Fruit fly (Drosophila melanogaster) whole organism, embryonic: Measurements from ENCODE around the gene CG7551.

Experiments used
- Aef1 ChIP-seq: fragments of 200-800 bp; sonication (Bioruptor generic); IDR thresholded peaks from 3 replicates; pipeline ENCODE4 v1.3.6; 2022; ENCODE audit warnings: missing biosample characterization, missing genetic modification characterization
- Antp ChIP-seq: fragments of 200-800 bp; sonication (Bioruptor generic); optimal IDR thresholded peaks from 3 replicates; lab custom pipeline; 2016; ENCODE audit warnings: missing biosample characterization, missing genetic modification characterization
- BEAF-32 ChIP-seq: fragments of 200-800 bp; sonication (Bioruptor generic); optimal IDR thresholded peaks from 3 replicates; lab custom pipeline; 2017; ENCODE audit warnings: missing biosample characterization, missing genetic modification characterization, mild to moderate bottlenecking, moderate library complexity, missing genetic modification reagents
- Bteb2 ChIP-seq: fragments of 200-800 bp; sonication (Bioruptor generic); optimal IDR thresholded peaks from 2 replicates; lab custom pipeline; 2016; ENCODE audit warnings: missing biosample characterization, missing genetic modification characterization
- CG12071 ChIP-seq: fragments of 200-800 bp; sonication (Bioruptor generic); optimal IDR thresholded peaks from 3 replicates; lab custom pipeline; 2018; ENCODE audit warnings: missing biosample characterization, mild to moderate bottlenecking, missing genetic modification characterization
- CG12299 ChIP-seq: fragments of 200-800 bp; sonication (Bioruptor generic); optimal IDR thresholded peaks from 2 replicates; lab custom pipeline; 2018; ENCODE audit warnings: missing biosample characterization, mild to moderate bottlenecking, missing genetic modification characterization
- CG13624 ChIP-seq: fragments of 200-800 bp; sonication (Bioruptor generic); optimal IDR thresholded peaks from 2 replicates; lab custom pipeline; 2016; ENCODE audit warnings: missing biosample characterization, missing genetic modification characterization
- CG15073 ChIP-seq: fragments of 200-800 bp; sonication (Bioruptor generic); optimal IDR thresholded peaks from 2 replicates; lab custom pipeline; 2016; ENCODE audit warnings: missing biosample characterization, missing genetic modification characterization
- CG16813 ChIP-seq: fragments of 200-800 bp; sonication (Bioruptor generic); IDR thresholded peaks from 3 replicates; pipeline ENCODE4 v1.3.6; 2022; ENCODE audit warnings: missing biosample characterization, missing genetic modification characterization; ENCODE audit not compliant: partially characterized antibody
- CG17359 ChIP-seq: fragments of 200-800 bp; sonication (Bioruptor generic); optimal IDR thresholded peaks from 3 replicates; lab custom pipeline; 2018; ENCODE audit warnings: missing biosample characterization, mild to moderate bottlenecking, missing genetic modification characterization, moderate library complexity
- CG17361 ChIP-seq: fragments of 200-800 bp; sonication (Bioruptor generic); IDR thresholded peaks from 3 replicates; pipeline ENCODE4 v1.3.6; 2022; ENCODE audit warnings: missing biosample characterization, missing genetic modification characterization
- CG17802 ChIP-seq: fragments of 200-800 bp; sonication (Bioruptor generic); optimal IDR thresholded peaks from 2 replicates; lab custom pipeline; 2018; ENCODE audit warnings: missing biosample characterization, mild to moderate bottlenecking, missing genetic modification characterization, moderate library complexity
- CG18764 ChIP-seq: fragments of 200-800 bp; sonication (Bioruptor generic); optimal IDR thresholded peaks from 3 replicates; lab custom pipeline; 2016; ENCODE audit warnings: missing biosample characterization, missing genetic modification characterization
- CG31388 ChIP-seq: fragments of 200-800 bp; sonication (Bioruptor generic); optimal IDR thresholded peaks from 2 replicates; lab custom pipeline; 2016; ENCODE audit warnings: missing biosample characterization, missing genetic modification characterization
- CG32772 ChIP-seq: fragments of 200-800 bp; sonication (Bioruptor generic); IDR thresholded peaks from 2 replicates; pipeline ENCODE4 v1.3.6; 2022; ENCODE audit warnings: missing biosample characterization, missing genetic modification characterization
- CG33557 ChIP-seq: fragments of 200-800 bp; sonication (Bioruptor generic); optimal IDR thresholded peaks from 2 replicates; lab custom pipeline; 2019; ENCODE audit warnings: missing biosample characterization, mild to moderate bottlenecking, missing genetic modification characterization, moderate library complexity
- CG4328 ChIP-seq: fragments of 200-800 bp; sonication (Bioruptor generic); optimal IDR thresholded peaks from 3 replicates; lab custom pipeline; 2017; ENCODE audit warnings: missing biosample characterization, missing genetic modification reagents, missing genetic modification characterization
- CG4617 ChIP-seq: fragments of 200-800 bp; sonication (Bioruptor generic); optimal IDR thresholded peaks from 3 replicates; lab custom pipeline; 2016; ENCODE audit warnings: missing biosample characterization, missing genetic modification characterization, borderline replicate concordance
- CG4854 ChIP-seq: fragments of 200-800 bp; sonication (Bioruptor generic); optimal IDR thresholded peaks from 2 replicates; lab custom pipeline; 2016; ENCODE audit warnings: missing biosample characterization, missing genetic modification characterization, inconsistent platforms
- CG6683 ChIP-seq: fragments of 200-800 bp; sonication (Bioruptor generic); optimal IDR thresholded peaks from 2 replicates; lab custom pipeline; 2017; ENCODE audit warnings: missing biosample characterization, mild to moderate bottlenecking, missing genetic modification characterization, missing genetic modification reagents
- CG8924 ChIP-seq: fragments of 200-800 bp; optimal IDR thresholded peaks from 3 replicates; lab custom pipeline; 2019; ENCODE audit warnings: missing biosample characterization, mild to moderate bottlenecking, missing genetic modification characterization, moderate library complexity
- CkIIα-i1 ChIP-seq: fragments of 200-800 bp; sonication (Bioruptor generic); IDR thresholded peaks from 2 replicates; pipeline ENCODE4 v1.3.6; 2022; ENCODE audit warnings: missing biosample characterization, missing genetic modification characterization
- Deaf1 ChIP-seq: fragments of 200-800 bp; optimal IDR thresholded peaks from 3 replicates; lab custom pipeline; 2019; ENCODE audit warnings: missing biosample characterization, mild to moderate bottlenecking, missing genetic modification characterization, moderate library complexity
- Dll ChIP-seq: fragments of 200-800 bp; sonication (Bioruptor generic); IDR thresholded peaks from 4 replicates; pipeline ENCODE4 v1.3.6; 2022; ENCODE audit warnings: missing biosample characterization, missing genetic modification characterization; ENCODE audit not compliant: partially characterized antibody
- Doc2 ChIP-seq: fragments of 200-800 bp; sonication (Bioruptor generic); IDR thresholded peaks from 2 replicates; pipeline ENCODE4 v1.3.6; 2022; ENCODE audit warnings: missing biosample characterization, missing genetic modification characterization
- Elba2 ChIP-seq: fragments of 200-800 bp; sonication (Bioruptor generic); optimal IDR thresholded peaks from 3 replicates; lab custom pipeline; 2016; ENCODE audit warnings: missing biosample characterization, missing genetic modification characterization
- Fer2 ChIP-seq: fragments of 200-800 bp; sonication (Bioruptor generic); optimal IDR thresholded peaks from 2 replicates; lab custom pipeline; 2018; ENCODE audit warnings: missing biosample characterization, mild to moderate bottlenecking, missing genetic modification characterization, moderate library complexity
- Gug ChIP-seq: fragments of 200-800 bp; sonication (Bioruptor generic); IDR thresholded peaks from 4 replicates; pipeline ENCODE4 v1.3.6; 2022; ENCODE audit warnings: missing biosample characterization, missing genetic modification characterization
- HHEX ChIP-seq: fragments of 200-800 bp; sonication (Bioruptor generic); optimal IDR thresholded peaks from 3 replicates; lab custom pipeline; 2017; ENCODE audit warnings: missing biosample characterization, mild to moderate bottlenecking, missing genetic modification characterization, missing genetic modification reagents
- Hey ChIP-seq: fragments of 200-800 bp; sonication (Bioruptor generic); optimal IDR thresholded peaks from 3 replicates; lab custom pipeline; 2018; ENCODE audit warnings: missing biosample characterization, mild to moderate bottlenecking, missing genetic modification characterization
- MESR4 ChIP-seq: fragments of 200-800 bp; sonication (Bioruptor generic); optimal IDR thresholded peaks from 2 replicates; lab custom pipeline; 2018; ENCODE audit warnings: missing biosample characterization, mild to moderate bottlenecking, missing genetic modification characterization, moderate library complexity
- Mrtf ChIP-seq: fragments of 200-800 bp; sonication (Bioruptor generic); IDR thresholded peaks from 3 replicates; pipeline ENCODE4 v1.3.6; 2022; ENCODE audit warnings: missing biosample characterization, missing genetic modification characterization
- NFAT ChIP-seq: fragments of 200-800 bp; sonication (Bioruptor generic); IDR thresholded peaks from 2 replicates; pipeline ENCODE4 v1.3.6; 2022; ENCODE audit warnings: missing biosample characterization, missing genetic modification characterization
- Nf-YA ChIP-seq: fragments of 200-800 bp; sonication (Bioruptor generic); IDR thresholded peaks from 2 replicates; pipeline ENCODE4 v1.3.6; 2022; ENCODE audit warnings: missing biosample characterization, missing genetic modification characterization
- Six4 ChIP-seq: fragments of 200-800 bp; sonication (Bioruptor generic); optimal IDR thresholded peaks from 2 replicates; lab custom pipeline; 2016; ENCODE audit warnings: missing biosample characterization, missing genetic modification characterization
- Ssrp ChIP-seq: fragments of 200-800 bp; sonication (Bioruptor generic); optimal IDR thresholded peaks from 2 replicates; lab custom pipeline; 2018; ENCODE audit warnings: missing biosample characterization, mild to moderate bottlenecking, missing genetic modification characterization, moderate library complexity
- bcd ChIP-seq: fragments of 200-800 bp; sonication (Bioruptor generic); optimal IDR thresholded peaks from 2 replicates; lab custom pipeline; 2017; ENCODE audit warnings: missing biosample characterization, mild to moderate bottlenecking, missing genetic modification characterization
- corto ChIP-seq: fragments of 200-800 bp; sonication (Bioruptor generic); optimal IDR thresholded peaks from 2 replicates; lab custom pipeline; 2016; ENCODE audit warnings: missing biosample characterization, mild to moderate bottlenecking, missing genetic modification characterization, moderate library complexity
- cwo ChIP-seq: fragments of 200-800 bp; sonication (Bioruptor generic); optimal IDR thresholded peaks from 3 replicates; lab custom pipeline; 2017; ENCODE audit warnings: missing biosample characterization, missing genetic modification characterization, mild to moderate bottlenecking, moderate library complexity, missing genetic modification reagents
- danr ChIP-seq: fragments of 200-800 bp; sonication (Bioruptor generic); IDR thresholded peaks from 2 replicates; pipeline ENCODE4 v1.3.6; 2022; ENCODE audit warnings: missing biosample characterization, missing genetic modification characterization
- eve ChIP-seq, 2 experiments: fragments of >200 bp; optimal IDR thresholded peaks; 2 replicates each; lab custom pipeline; 2017; ENCODE audit warnings: missing biosample characterization in 2 of 2, missing genetic modification characterization in 2 of 2
- fd64A ChIP-seq: fragments of 200-800 bp; sonication (Bioruptor generic); optimal IDR thresholded peaks from 3 replicates; lab custom pipeline; 2018; ENCODE audit warnings: missing biosample characterization, mild to moderate bottlenecking, missing genetic modification characterization
- inv ChIP-seq: fragments of 200-800 bp; sonication (Bioruptor generic); IDR thresholded peaks from 2 replicates; pipeline ENCODE4 v1.3.6; 2022; ENCODE audit warnings: missing biosample characterization, missing genetic modification characterization; ENCODE audit not compliant: partially characterized antibody
- mld ChIP-seq: fragments of 200-800 bp; sonication (Bioruptor generic); IDR thresholded peaks from 3 replicates; pipeline ENCODE4 v1.3.6; 2022; ENCODE audit warnings: missing biosample characterization, missing genetic modification characterization; ENCODE audit not compliant: partially characterized antibody
- schlank ChIP-seq: fragments of 200-800 bp; sonication (Bioruptor generic); optimal IDR thresholded peaks from 2 replicates; lab custom pipeline; 2018; ENCODE audit warnings: missing biosample characterization, mild to moderate bottlenecking, missing genetic modification characterization
- sens ChIP-seq: fragments of 200-800 bp; sonication (Bioruptor generic); peaks from one replicate; lab custom pipeline; 2016; ENCODE audit warnings: missing biosample characterization, missing genetic modification characterization
- tap ChIP-seq: fragments of 200-800 bp; optimal IDR thresholded peaks from 3 replicates; lab custom pipeline; 2019; ENCODE audit warnings: missing biosample characterization, mild to moderate bottlenecking, missing genetic modification characterization, moderate library complexity
- vfl ChIP-seq: fragments of 200-800 bp; sonication (Bioruptor generic); optimal IDR thresholded peaks from 2 replicates; lab custom pipeline; 2016; ENCODE audit warnings: missing biosample characterization, missing genetic modification characterization
- wor ChIP-seq: fragments of 200-800 bp; sonication (Bioruptor generic); IDR thresholded peaks from 2 replicates; pipeline ENCODE4 v1.3.6; 2022; ENCODE audit warnings: missing biosample characterization, missing genetic modification characterization
- yki ChIP-seq: fragments of >200 bp; optimal IDR thresholded peaks from 3 replicates; lab custom pipeline; 2018
- zfh1 ChIP-seq: fragments of 200-800 bp; sonication (Bioruptor generic); IDR thresholded peaks from 3 replicates; pipeline ENCODE4 v1.3.6; 2022; ENCODE audit warnings: missing biosample characterization, missing genetic modification characterization

The CG7551 gene

dm6 chr3L:11422338-11422802 is 35.9 kb upstream of the CG7551 start (continued):
- peak; percentile 82 for TF ChIP-seq CG17359 (tag; lab: Kevin White, UChicago)
- peak; percentile 16 for TF ChIP-seq tap
- TF ChIP-seq Gug, result peak; percentile 31; the same call in 2 of the 4 replicates
- TF ChIP-seq HHEX, result peak; percentile 70
- no peak for TF ChIP-seq yki (lab: Kevin White, UChicago)
- peak; percentile 61 for TF ChIP-seq CG13624 (GFP tag; lab: Kevin White, UChicago)
- peak; percentile 45 for TF ChIP-seq CG4854 (GFP tag; lab: Kevin White, UChicago)
- TF ChIP-seq Dll (GFP tag; lab: Robert Waterston, UW), result no peak
- peak; percentile 79 for TF ChIP-seq Ssrp
- TF ChIP-seq NFAT (GFP tag; lab: Robert Waterston, UW), result no peak
- TF ChIP-seq mld (GFP tag; lab: Robert Waterston, UW), result no peak
- TF ChIP-seq Deaf1 (tag; lab: Kevin White, UChicago), result no peak
- peak; percentile 61 for TF ChIP-seq CG18764 (GFP tag; lab: Kevin White, UChicago)
- 0 out of 2 replicates have a peak, but pooled peaks have one; percentile 29 for TF ChIP-seq Nf-YA (GFP tag; lab: Robert Waterston, UW)
- no peak for TF ChIP-seq inv (GFP tag; lab: Robert Waterston, UW)
- peak; percentile 24 for TF ChIP-seq CG12071 (GFP tag; lab: Kevin White, UChicago)
- TF ChIP-seq vfl (GFP tag; lab: Kevin White, UChicago), result no peak
- TF ChIP-seq Fer2, result peak; percentile 63
- peak; percentile 91 for TF ChIP-seq CG17361 (GFP tag; lab: Robert Waterston, UW)
- peak; percentile 49; the same call in 1 of the 2 replicates for TF ChIP-seq danr
- peak in 1 of 2 experiments; percentile 84 for TF ChIP-seq eve (GFP tag; optimal IDR thresholded peaks at IDR 0.05; lab: Kevin White, UChicago)
- no peak for TF ChIP-seq BEAF-32 (GFP tag; lab: Kevin White, UChicago)
- TF ChIP-seq CG33557 (GFP tag; lab: Kevin White, UChicago), result peak; percentile 67
- TF ChIP-seq Aef1 (GFP tag; lab: Robert Waterston, UW), result peak; percentile 56
- peak; percentile 43 for TF ChIP-seq CG4328 (GFP tag; lab: Kevin White, UChicago)
- no peak for TF ChIP-seq schlank (tag; lab: Kevin White, UChicago)
- peak; percentile 86 for TF ChIP-seq CG32772 (GFP tag; lab: Robert Waterston, UW)
- peak; percentile 45 for TF ChIP-seq CG31388
- TF ChIP-seq corto (GFP tag; lab: Kevin White, UChicago), result no peak
- peak; percentile 91 for TF ChIP-seq zfh1 (GFP tag; lab: Robert Waterston, UW)
- TF ChIP-seq wor (GFP tag; lab: Robert Waterston, UW), result peak; percentile 49; the same call in 1 of the 2 replicates
- TF ChIP-seq CG8924, result peak; percentile 56
- TF ChIP-seq Doc2 (GFP tag; lab: Robert Waterston, UW), result no peak
- TF ChIP-seq Elba2 (GFP tag; lab: Kevin White, UChicago), result no peak
- TF ChIP-seq CG15073 (GFP tag; lab: Kevin White, UChicago), result no peak
- peak; percentile 29 for TF ChIP-seq Bteb2 (GFP tag; lab: Kevin White, UChicago)
- peak; percentile 36 for TF ChIP-seq fd64A (GFP tag; lab: Kevin White, UChicago)
- TF ChIP-seq Mrtf (GFP tag; lab: Robert Waterston, UW), result peak; percentile 64; the same call in 1 of the 3 replicates
- TF ChIP-seq CG16813 (GFP tag; lab: Robert Waterston, UW), result no peak
- TF ChIP-seq Six4 (GFP tag; lab: Kevin White, UChicago), result peak; percentile 33
- TF ChIP-seq Hey (tag; lab: Kevin White, UChicago), result no peak
- peak; percentile 33 for TF ChIP-seq CG17802 (tag; lab: Kevin White, UChicago)
- peak; percentile 98 for TF ChIP-seq sens
- TF ChIP-seq cwo (GFP tag; lab: Kevin White, UChicago), result peak; percentile 64
- no peak for TF ChIP-seq CkIIα-i1 (GFP tag; lab: Robert Waterston, UW)
- no peak for TF ChIP-seq Antp (GFP tag; lab: Kevin White, UChicago)
- no peak for TF ChIP-seq MESR4 (GFP tag; lab: Kevin White, UChicago)
- TF ChIP-seq CG12299 (tag; lab: Kevin White, UChicago), result peak; percentile 42
- TF ChIP-seq bcd (GFP tag; lab: Kevin White, UChicago), result peak; percentile 57
- peak; percentile 53 for TF ChIP-seq CG6683 (GFP tag; lab: Kevin White, UChicago)
- TF ChIP-seq CG4617, result no peak
